Worm (Caenorhabditis elegans): ENCODE results near the gene srh-17.

The srh-17 gene

DNA sequence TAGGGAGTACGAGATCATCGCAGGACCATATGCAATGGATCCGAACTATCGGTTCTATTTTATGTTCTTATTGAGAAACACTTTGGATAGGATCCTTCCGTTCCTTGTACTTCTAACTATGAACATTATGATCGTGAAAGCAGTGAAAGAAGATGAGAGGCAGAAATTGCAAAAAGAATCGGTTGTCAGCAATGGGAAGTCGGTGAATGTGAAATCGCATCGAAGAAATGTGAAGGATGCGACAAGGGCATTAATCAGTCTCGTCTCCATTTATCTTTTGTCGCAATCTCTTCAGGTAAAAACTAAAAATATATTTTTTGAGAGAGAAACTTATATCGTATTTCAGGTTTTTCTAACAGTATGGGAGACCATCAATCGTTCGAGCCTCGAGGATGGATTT, 21.8 kb downstream of the srh-17 start:
- no peak for TF ChIP-seq ceh-18 (tag; optimal IDR thresholded peaks at IDR 0.05)
- TF ChIP-seq tbx-2 (tag; optimal IDR thresholded peaks at IDR 0.05) = no peak
- no peak for TF ChIP-seq fax-1 (tag; optimal IDR thresholded peaks at IDR 0.05)
- no peak for TF ChIP-seq K09A11.1 (tag; optimal IDR thresholded peaks at IDR 0.05; ENCODE audit: insufficient read depth)
- no peak for TF ChIP-seq dmd-4 (tag; optimal IDR thresholded peaks at IDR 0.05; ENCODE audit: borderline replicate concordance)
- TF ChIP-seq ceh-19 (GFP tag; optimal IDR thresholded peaks at IDR 0.05) = no peak
- no peak for TF ChIP-seq pag-3 (tag; optimal IDR thresholded peaks at IDR 0.05; ENCODE audit: borderline replicate concordance)
- TF ChIP-seq ztf-16 (tag; optimal IDR thresholded peaks at IDR 0.05) = no peak
- no peak for TF ChIP-seq sox-4 (tag; optimal IDR thresholded peaks at IDR 0.05)
- TF ChIP-seq unc-3 (GFP tag; conservative IDR thresholded peaks at IDR 0.05) = no peak
- TF ChIP-seq unc-3 (tag; optimal IDR thresholded peaks at IDR 0.05) = no peak
- TF ChIP-seq ceh-45 (GFP tag; IDR thresholded peaks at IDR 0.05) = no peak
- no peak for TF ChIP-seq ceh-48 (tag; optimal IDR thresholded peaks at IDR 0.05)
- TF ChIP-seq T23F11.4 (GFP tag; optimal IDR thresholded peaks at IDR 0.05) = no peak
- no peak for TF ChIP-seq syd-9 (tag; optimal IDR thresholded peaks at IDR 0.05)
- TF ChIP-seq sdc-2 (tag; optimal IDR thresholded peaks at IDR 0.05) = no peak
- no peak for TF ChIP-seq ahr-1 (tag; optimal IDR thresholded peaks at IDR 0.05)
- no peak for TF ChIP-seq nhr-232 (tag; optimal IDR thresholded peaks at IDR 0.05)
- TF ChIP-seq tbx-7 (tag; optimal IDR thresholded peaks at IDR 0.05) = no peak
- no peak for TF ChIP-seq eyg-1 (tag; optimal IDR thresholded peaks at IDR 0.05)

DNA sequence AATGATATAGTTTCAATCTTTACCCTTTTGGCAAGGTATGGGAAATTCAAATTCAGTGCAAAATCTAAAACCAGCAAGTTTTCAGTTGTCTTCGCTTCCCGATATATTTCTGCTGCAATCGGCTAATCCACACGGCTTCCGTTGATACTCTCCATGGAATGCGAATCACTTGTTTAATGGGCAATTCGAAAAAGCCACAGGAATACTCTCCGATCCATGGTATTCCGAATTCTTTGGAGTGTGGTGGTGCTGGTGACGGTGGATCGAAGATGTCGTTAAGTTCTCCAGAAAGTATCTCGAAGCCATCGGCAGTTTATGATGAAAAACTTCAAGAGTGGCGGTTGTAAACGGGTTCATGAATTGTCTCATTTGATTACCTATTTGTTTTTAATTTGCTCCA, 22.2 kb downstream of the srh-17 start:
- TF ChIP-seq pros-1 (tag; optimal IDR thresholded peaks at IDR 0.05) (no peak), npax-4 (tag; optimal IDR thresholded peaks at IDR 0.05) (no peak), fkh-10 (GFP tag; optimal IDR thresholded peaks at IDR 0.05) (no peak), K02D7.2 (tag; optimal IDR thresholded peaks at IDR 0.05) (no peak), dve-1 (tag; optimal IDR thresholded peaks at IDR 0.05) (no peak), ceh-31 (tag; optimal IDR thresholded peaks at IDR 0.05) (no peak), ets-4 (tag; optimal IDR thresholded peaks at IDR 0.05) (no peak), unc-86 (tag; optimal IDR thresholded peaks at IDR 0.05) (no peak), ceh-14 (tag; optimal IDR thresholded peaks at IDR 0.05) (no peak)

DNA sequence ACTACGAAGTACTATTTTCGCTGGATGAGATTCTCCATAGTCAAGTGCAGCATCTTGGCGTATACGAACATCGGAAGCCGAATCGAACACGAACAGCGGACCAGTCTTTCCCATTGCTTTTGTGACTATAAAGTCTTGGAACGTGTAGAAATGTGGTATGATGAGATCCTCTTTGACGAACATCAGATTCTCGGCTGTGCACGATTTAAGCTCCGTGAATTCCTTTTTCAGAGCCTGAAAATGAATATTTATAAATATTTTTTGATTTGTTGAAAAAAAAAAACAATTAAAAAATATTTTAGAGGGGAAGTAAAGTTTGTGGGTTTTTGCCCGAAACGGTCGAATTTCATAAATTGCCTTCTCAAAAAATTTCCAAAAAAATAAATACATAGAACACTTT, 22.8 kb downstream of the srh-17 start:
- TF ChIP-seq Y22D7AL.16 (tag; optimal IDR thresholded peaks at IDR 0.05) (no peak), sdc-2 (tag; optimal IDR thresholded peaks at IDR 0.05) (no peak), gmeb-2 (tag; optimal IDR thresholded peaks at IDR 0.05) (no peak), fkh-6 (tag; optimal IDR thresholded peaks at IDR 0.05) (no peak), pat-9 (tag; optimal IDR thresholded peaks at IDR 0.05) (no peak), npax-4 (tag; optimal IDR thresholded peaks at IDR 0.05) (no peak), ceh-18 (tag; optimal IDR thresholded peaks at IDR 0.05) (no peak), C38D4.7 (GFP tag; optimal IDR thresholded peaks at IDR 0.05) (no peak), rnt-1 (tag; optimal IDR thresholded peaks at IDR 0.05) (no peak), hlh-13 (GFP tag; optimal IDR thresholded peaks at IDR 0.05) (no peak), K02D7.2 (tag; optimal IDR thresholded peaks at IDR 0.05) (no peak)

DNA sequence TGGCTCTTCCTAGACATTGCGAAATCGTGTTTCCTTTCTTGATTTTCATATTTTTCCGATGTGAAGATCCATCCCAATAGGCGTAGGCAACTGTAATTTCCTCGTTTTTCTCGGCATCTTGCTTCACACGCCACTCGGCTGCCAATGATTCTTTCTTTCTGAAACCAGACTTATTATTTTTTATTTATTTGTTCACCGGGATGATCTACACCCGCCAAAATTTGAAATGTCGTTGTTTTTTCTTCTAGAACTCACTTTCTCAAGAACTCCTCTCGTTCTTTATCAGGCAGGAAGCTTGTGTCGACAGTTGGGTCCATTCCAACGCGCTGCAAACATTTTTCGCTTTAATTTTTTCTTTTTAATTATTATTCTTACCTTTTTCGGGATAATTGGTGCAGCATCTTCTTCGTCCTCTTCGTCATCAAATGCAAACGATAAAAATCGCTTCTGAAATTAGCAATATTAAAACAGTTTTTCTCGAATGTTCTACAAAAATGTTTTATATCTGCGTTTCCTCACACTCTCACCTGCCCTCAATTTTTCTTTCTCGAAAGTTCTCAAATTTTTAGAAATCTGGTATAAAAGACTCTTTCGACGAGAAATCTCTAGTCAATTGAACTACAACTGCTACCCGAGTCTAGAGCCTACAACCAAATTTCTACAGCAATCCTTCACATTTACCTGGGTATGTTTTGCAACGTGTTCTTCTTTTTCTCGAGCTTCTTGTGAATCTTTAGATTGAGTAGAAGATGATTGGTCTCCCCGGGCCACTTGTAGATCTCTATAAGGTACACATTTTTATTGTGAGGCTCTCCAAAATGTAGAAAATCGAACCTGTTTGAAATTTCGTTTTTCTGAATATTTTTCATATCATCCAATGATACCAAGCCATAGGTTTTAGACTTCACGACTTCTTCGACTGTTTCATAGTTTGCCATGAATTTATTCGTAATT, 23.5 kb downstream of the srh-17 start, which contains the start of gene hsp-90:
hsp-90 (plus strand) TSS at position 560 of the 954 bp plus-strand sequence.
- TF ChIP-seq elt-2 (tag; optimal IDR thresholded peaks at IDR 0.05) (no peak), hlh-8 (tag; optimal IDR thresholded peaks at IDR 0.05) (no peak), eyg-1 (tag; optimal IDR thresholded peaks at IDR 0.05) (no peak), gmeb-2 (tag; optimal IDR thresholded peaks at IDR 0.05) (no peak), dve-1 (tag; optimal IDR thresholded peaks at IDR 0.05) (no peak), ceh-9 (tag; optimal IDR thresholded peaks at IDR 0.05) (no peak), dmd-4 (tag; optimal IDR thresholded peaks at IDR 0.05; ENCODE audit: borderline replicate concordance) (no peak), fkh-6 (tag; optimal IDR thresholded peaks at IDR 0.05) (no peak), T23F11.4 (GFP tag; optimal IDR thresholded peaks at IDR 0.05) (no peak), elt-4 (tag; optimal IDR thresholded peaks at IDR 0.05) (no peak), lin-11 (tag; optimal IDR thresholded peaks at IDR 0.05) (no peak), nhr-11 (tag; optimal IDR thresholded peaks at IDR 0.05) (no peak), ttx-3 (tag; optimal IDR thresholded peaks at IDR 0.05) (no peak), syd-9 (tag; optimal IDR thresholded peaks at IDR 0.05) (no peak), pqm-1 (tag; optimal IDR thresholded peaks at IDR 0.05) (no peak), odd-2 (tag; optimal IDR thresholded peaks at IDR 0.05) (no peak), pag-3 (tag; optimal IDR thresholded peaks at IDR 0.05; ENCODE audit: borderline replicate concordance) (no peak), pat-9 (tag; optimal IDR thresholded peaks at IDR 0.05) (no peak)

All from whole organism, late embryonic.